Fruit fly (Drosophila melanogaster): Measurements from ENCODE around the gene CG7453.
A peak's percentile ranks its signal among the peaks of the same experiment; 100 is the strongest.

CG7453 gene

dm6 chrX:19155922-19156437 lies 24.0 kb upstream of the CG7453 start (continued):
- peak; percentile 24; the same call in 1 of the 3 replicates for TF ChIP-seq C15 (GFP tag; IDR thresholded peaks at IDR 0.05)
- TF ChIP-seq zf30C (GFP tag; optimal IDR thresholded peaks at IDR 0.05): peak; percentile 96
- TF ChIP-seq kni (GFP tag; optimal IDR thresholded peaks at IDR 0.05): peak; percentile 92
- TF ChIP-seq CG9797 (GFP tag; optimal IDR thresholded peaks at IDR 0.05): no peak
- TF ChIP-seq ftz-f1 (GFP tag; optimal IDR thresholded peaks at IDR 0.05): no peak
- TF ChIP-seq Bdp1 (GFP tag; optimal IDR thresholded peaks at IDR 0.05): peak; percentile 26
- TF ChIP-seq CG2875 (GFP tag; optimal IDR thresholded peaks at IDR 0.05): peak; percentile 82
- TF ChIP-seq D (optimal IDR thresholded peaks at IDR 0.05): no peak
- peak; percentile 82 for TF ChIP-seq D (GFP tag; optimal IDR thresholded peaks at IDR 0.05)
- peak; percentile 67 for TF ChIP-seq CG13123 (GFP tag; optimal IDR thresholded peaks at IDR 0.05)
- peak; percentile 25 for TF ChIP-seq CG7928 (GFP tag; optimal IDR thresholded peaks at IDR 0.05)
- peak in 1 of 2 experiments; percentile 20 for TF ChIP-seq Trl (optimal IDR thresholded peaks at IDR 0.05)
- TF ChIP-seq Trl (GFP tag; optimal IDR thresholded peaks at IDR 0.05): peak; percentile 54
- peak; percentile 66 for TF ChIP-seq ssp (GFP tag; IDR thresholded peaks at IDR 0.05)
- peak; percentile 62 for TF ChIP-seq trh (GFP tag; optimal IDR thresholded peaks at IDR 0.05)
- peak; percentile 39 for TF ChIP-seq CG2116 (GFP tag; optimal IDR thresholded peaks at IDR 0.05)
- TF ChIP-seq PHDP (tag; optimal IDR thresholded peaks at IDR 0.05): peak; percentile 76
- peak; percentile 47 for TF ChIP-seq CG10274 (GFP tag; optimal IDR thresholded peaks at IDR 0.05)
- peak; percentile 75 for TF ChIP-seq tgo (GFP tag; IDR thresholded peaks at IDR 0.05)
- TF ChIP-seq GATAe (GFP tag; conservative IDR thresholded peaks at IDR 0.05): peak; percentile 35; the same call in 1 of the 2 replicates
- peak; percentile 51; the same call in 1 of the 3 replicates for TF ChIP-seq CG7357 (GFP tag; IDR thresholded peaks at IDR 0.05)
- TF ChIP-seq Sox100B (GFP tag; optimal IDR thresholded peaks at IDR 0.05): peak; percentile 75
- TF ChIP-seq luna (GFP tag; optimal IDR thresholded peaks at IDR 0.05): no peak
- peak; percentile 87 for TF ChIP-seq Rfx (GFP tag; IDR thresholded peaks at IDR 0.05)
- TF ChIP-seq abd-A (tag; optimal IDR thresholded peaks at IDR 0.05): peak; percentile 58
- peak; percentile 33 for TF ChIP-seq CG11723 (GFP tag; optimal IDR thresholded peaks at IDR 0.05)
- TF ChIP-seq gsb (GFP tag; IDR thresholded peaks at IDR 0.05): peak; percentile 54; the same call in 1 of the 2 replicates
- TF ChIP-seq CG7786 (GFP tag; optimal IDR thresholded peaks at IDR 0.05): peak; percentile 28
- peak; percentile 77 for TF ChIP-seq tio (GFP tag; optimal IDR thresholded peaks at IDR 0.05)
- peak; percentile 57 to 89 for TF ChIP-seq bsh (GFP tag; optimal IDR thresholded peaks at IDR 0.05)
- TF ChIP-seq HLH4C (GFP tag; IDR thresholded peaks at IDR 0.05; ENCODE audit: partially characterized antibody): no peak
- TF ChIP-seq tll (GFP tag; optimal IDR thresholded peaks at IDR 0.05): no peak
- TF ChIP-seq CG17829 (tag; optimal IDR thresholded peaks at IDR 0.05): peak; percentile 92
- TF ChIP-seq jing (GFP tag; optimal IDR thresholded peaks at IDR 0.05): peak; percentile 50
- no peak for TF ChIP-seq cg (GFP tag; optimal IDR thresholded peaks at IDR 0.05)
- peak; percentile 87 for TF ChIP-seq CG17328 (GFP tag; IDR thresholded peaks at IDR 0.05)
- peak; percentile 78 for TF ChIP-seq dan (GFP tag; IDR thresholded peaks at IDR 0.05)
- TF ChIP-seq CG4360 (GFP tag; IDR thresholded peaks at IDR 0.05): peak; percentile 59; the same call in 1 of the 2 replicates
- TF ChIP-seq toy (GFP tag; IDR thresholded peaks at IDR 0.05): peak; percentile 64
- peak; percentile 50 for TF ChIP-seq HmgZ (tag; optimal IDR thresholded peaks at IDR 0.05)
- TF ChIP-seq sd (tag; optimal IDR thresholded peaks at IDR 0.05): peak; percentile 87
- TF ChIP-seq Elba2 (GFP tag; optimal IDR thresholded peaks at IDR 0.05): peak; percentile 67
- peak; percentile 25 to 74 for TF ChIP-seq dpn (GFP tag; optimal IDR thresholded peaks at IDR 0.05)
- TF ChIP-seq NK7.1 (GFP tag; optimal IDR thresholded peaks at IDR 0.05): no peak
- peak; percentile 60 for TF ChIP-seq CG15269 (tag; optimal IDR thresholded peaks at IDR 0.05)
- peak; percentile 48 for TF ChIP-seq Deaf1 (tag; optimal IDR thresholded peaks at IDR 0.05)
- peak; percentile 81 for TF ChIP-seq Ssrp (tag; optimal IDR thresholded peaks at IDR 0.05)
- peak; percentile 56; the same call in 1 of the 2 replicates for TF ChIP-seq CG14014 (GFP tag; IDR thresholded peaks at IDR 0.05)
- no peak for TF ChIP-seq Oaz (GFP tag; IDR thresholded peaks at IDR 0.05)
- TF ChIP-seq CG12744 (GFP tag; optimal IDR thresholded peaks at IDR 0.05): no peak
- peak; percentile 79; the same call in 2 of the 3 replicates for TF ChIP-seq CG11456 (GFP tag; IDR thresholded peaks at IDR 0.05)
